Fruit fly (Drosophila melanogaster) whole organism, embryonic: ENCODE results near the gene Uev1A.

Experiments
- Antp ChIP-seq: fragments of 200-800 bp; sonication (Bioruptor generic); optimal IDR thresholded peaks from 3 replicates; lab custom pipeline; 2016; ENCODE audit warnings: missing biosample characterization, missing genetic modification characterization
- CG10267 ChIP-seq: fragments of 200-800 bp; sonication (Bioruptor generic); optimal IDR thresholded peaks from 2 replicates; lab custom pipeline; 2018; ENCODE audit warnings: missing biosample characterization, mild to moderate bottlenecking, missing genetic modification characterization, moderate library complexity
- CG11456 ChIP-seq: fragments of 200-800 bp; sonication (Bioruptor generic); IDR thresholded peaks from 3 replicates; pipeline ENCODE4 v1.3.6; 2022; ENCODE audit warnings: missing biosample characterization, missing genetic modification characterization
- CG12155 ChIP-seq: fragments of 200-800 bp; sonication (Bioruptor generic); optimal IDR thresholded peaks from 3 replicates; lab custom pipeline; 2016; ENCODE audit warnings: missing biosample characterization, missing genetic modification characterization
- CG14965 ChIP-seq: fragments of 200-800 bp; sonication (Bioruptor generic); optimal IDR thresholded peaks from 2 replicates; lab custom pipeline; 2016; ENCODE audit warnings: missing biosample characterization, missing genetic modification characterization, borderline replicate concordance
- CG15479 ChIP-seq: fragments of 200-800 bp; sonication (Bioruptor generic); optimal IDR thresholded peaks from 3 replicates; lab custom pipeline; 2019; ENCODE audit warnings: missing biosample characterization, mild to moderate bottlenecking, missing genetic modification characterization, moderate library complexity
- CG17361 ChIP-seq: fragments of 200-800 bp; sonication (Bioruptor generic); IDR thresholded peaks from 3 replicates; pipeline ENCODE4 v1.3.6; 2022; ENCODE audit warnings: missing biosample characterization, missing genetic modification characterization
- CG17912 ChIP-seq: fragments of 200-800 bp; sonication (Bioruptor generic); optimal IDR thresholded peaks from 2 replicates; lab custom pipeline; 2018; ENCODE audit warnings: missing biosample characterization, mild to moderate bottlenecking, missing genetic modification characterization
- CG18619 ChIP-seq: fragments of 200-800 bp; sonication (Bioruptor generic); optimal IDR thresholded peaks from 3 replicates; lab custom pipeline; 2017; ENCODE audit warnings: missing biosample characterization, mild to moderate bottlenecking, missing genetic modification characterization
- CG32767 ChIP-seq: fragments of 200-800 bp; sonication (Bioruptor generic); IDR thresholded peaks from 2 replicates; pipeline ENCODE4 v1.3.6; 2022; ENCODE audit warnings: missing biosample characterization, missing genetic modification characterization
- CG33213 ChIP-seq: fragments of 200-800 bp; sonication (Bioruptor generic); optimal IDR thresholded peaks from 3 replicates; lab custom pipeline; 2016; ENCODE audit warnings: missing biosample characterization, missing genetic modification characterization
- CG4424 ChIP-seq: fragments of 200-800 bp; sonication (Bioruptor generic); optimal IDR thresholded peaks from 3 replicates; lab custom pipeline; 2016; ENCODE audit warnings: missing biosample characterization, missing genetic modification characterization
- CG4820 ChIP-seq: fragments of 200-800 bp; sonication (Bioruptor generic); optimal IDR thresholded peaks from 3 replicates; lab custom pipeline; 2016; ENCODE audit warnings: missing biosample characterization, missing genetic modification characterization
- CG4854 ChIP-seq: fragments of 200-800 bp; sonication (Bioruptor generic); optimal IDR thresholded peaks from 2 replicates; lab custom pipeline; 2016; ENCODE audit warnings: missing biosample characterization, missing genetic modification characterization, inconsistent platforms
- CG5245 ChIP-seq: fragments of 200-800 bp; sonication (Bioruptor generic); optimal IDR thresholded peaks from 3 replicates; lab custom pipeline; 2016; ENCODE audit warnings: missing biosample characterization, missing genetic modification characterization
- CG6689 ChIP-seq: fragments of 200-800 bp; sonication (Bioruptor generic); IDR thresholded peaks from 2 replicates; pipeline ENCODE4 v1.3.6; 2022; ENCODE audit warnings: missing biosample characterization, missing genetic modification characterization
- CG8924 ChIP-seq: fragments of 200-800 bp; optimal IDR thresholded peaks from 3 replicates; lab custom pipeline; 2019; ENCODE audit warnings: missing biosample characterization, mild to moderate bottlenecking, missing genetic modification characterization, moderate library complexity
- CG9437 ChIP-seq: fragments of 200-800 bp; sonication (Bioruptor generic); optimal IDR thresholded peaks from 2 replicates; lab custom pipeline; 2018; ENCODE audit warnings: missing biosample characterization, mild to moderate bottlenecking, missing genetic modification characterization
- Deaf1 ChIP-seq: fragments of 200-800 bp; optimal IDR thresholded peaks from 3 replicates; lab custom pipeline; 2019; ENCODE audit warnings: missing biosample characterization, mild to moderate bottlenecking, missing genetic modification characterization, moderate library complexity
- Dip3 ChIP-seq: fragments of 200-800 bp; sonication (Bioruptor generic); optimal IDR thresholded peaks from 3 replicates; lab custom pipeline; 2016; ENCODE audit warnings: missing biosample characterization, missing genetic modification characterization
- Doc3 ChIP-seq: fragments of 200-800 bp; sonication (Bioruptor generic); IDR thresholded peaks from 3 replicates; pipeline ENCODE4 v1.3.6; 2022; ENCODE audit warnings: missing biosample characterization, missing genetic modification characterization; ENCODE audit not compliant: partially characterized antibody
- E2f2 ChIP-seq: fragments of 200-800 bp; sonication (Bioruptor generic); IDR thresholded peaks from 2 replicates; pipeline ENCODE4 v1.3.6; 2022; ENCODE audit warnings: missing biosample characterization, missing genetic modification characterization
- Ets65A ChIP-seq: fragments of 200-800 bp; sonication (Bioruptor generic); peaks from one replicate; lab custom pipeline; 2016; ENCODE audit warnings: missing biosample characterization, missing genetic modification characterization
- Fer3 ChIP-seq: fragments of 200-800 bp; sonication (Bioruptor generic); optimal IDR thresholded peaks from 2 replicates; lab custom pipeline; 2018; ENCODE audit warnings: missing biosample characterization, mild to moderate bottlenecking, missing genetic modification characterization, moderate library complexity
- Kr ChIP-seq: fragments of 200-800 bp; sonication (Bioruptor generic); optimal IDR thresholded peaks from 2 replicates; lab custom pipeline; 2017; ENCODE audit warnings: missing biosample characterization, mild to moderate bottlenecking, missing genetic modification characterization
- Med ChIP-seq: fragments of 200-800 bp; sonication (Bioruptor generic); peaks from one replicate; lab custom pipeline; 2016; ENCODE audit warnings: missing biosample characterization, missing genetic modification characterization, mild to moderate bottlenecking, inconsistent platforms, moderate library complexity
- Optix ChIP-seq: fragments of 200-800 bp; sonication (Bioruptor generic); IDR thresholded peaks from 3 replicates; pipeline ENCODE4 v1.3.6; 2022; ENCODE audit warnings: missing biosample characterization, missing genetic modification characterization
- Ptx1 ChIP-seq: fragments of 200-800 bp; sonication (Bioruptor generic); IDR thresholded peaks from 2 replicates; pipeline ENCODE4 v1.3.6; 2022; ENCODE audit warnings: missing biosample characterization, missing genetic modification characterization
- ash1 ChIP-seq: fragments of 200-800 bp; sonication (Bioruptor generic); optimal IDR thresholded peaks from 2 replicates; lab custom pipeline; 2018; ENCODE audit warnings: missing biosample characterization, mild to moderate bottlenecking, missing genetic modification characterization
- btn ChIP-seq: fragments of 200-800 bp; sonication (Bioruptor generic); optimal IDR thresholded peaks from 2 replicates; lab custom pipeline; 2016; ENCODE audit warnings: missing biosample characterization, missing genetic modification characterization
- crc ChIP-seq: fragments of 200-800 bp; sonication (Bioruptor generic); optimal IDR thresholded peaks from 2 replicates; lab custom pipeline; 2016; ENCODE audit warnings: missing biosample characterization, missing genetic modification characterization
- crol ChIP-seq: fragments of 200-800 bp; sonication (Bioruptor generic); IDR thresholded peaks from 2 replicates; pipeline ENCODE4 v1.3.6; 2022; ENCODE audit warnings: missing biosample characterization, missing genetic modification characterization
- dpn ChIP-seq, 2 experiments: fragments of 200-800 bp; sonication (Bioruptor generic); optimal IDR thresholded peaks; 3 replicates each; lab custom pipeline; 2016; ENCODE audit warnings: missing biosample characterization in 2 of 2, missing genetic modification characterization in 2 of 2
- fd96Cb ChIP-seq: fragments of 200-800 bp; sonication (Bioruptor generic); optimal IDR thresholded peaks from 2 replicates; lab custom pipeline; 2018; ENCODE audit warnings: missing biosample characterization, mild to moderate bottlenecking, missing genetic modification characterization, moderate library complexity
- gcm2 ChIP-seq: fragments of 200-800 bp; sonication (Bioruptor generic); optimal IDR thresholded peaks from 2 replicates; lab custom pipeline; 2016; ENCODE audit warnings: missing biosample characterization, missing genetic modification characterization
- gem ChIP-seq: fragments of 200-800 bp; sonication (Bioruptor generic); optimal IDR thresholded peaks from 2 replicates; lab custom pipeline; 2019; ENCODE audit warnings: missing biosample characterization, mild to moderate bottlenecking, missing genetic modification characterization, moderate library complexity
- h ChIP-seq: fragments of >200 bp; optimal IDR thresholded peaks from 2 replicates; lab custom pipeline; 2017
- insv ChIP-seq, 2 experiments: fragments of 200-800 bp; sonication (Bioruptor generic); optimal IDR thresholded peaks; 3 replicates each; lab custom pipeline; 2016 to 2018; ENCODE audit warnings: missing biosample characterization in 2 of 2, missing genetic modification characterization in 2 of 2
- lab ChIP-seq: fragments of 200-800 bp; sonication (Bioruptor generic); optimal IDR thresholded peaks from 3 replicates; lab custom pipeline; 2017; ENCODE audit warnings: missing biosample characterization, missing genetic modification characterization, mild to moderate bottlenecking, moderate library complexity, missing genetic modification reagents
- mam ChIP-seq: fragments of 200-800 bp; sonication (Bioruptor generic); optimal IDR thresholded peaks from 3 replicates; lab custom pipeline; 2016; ENCODE audit warnings: missing biosample characterization, missing genetic modification characterization
- org-1 ChIP-seq: fragments of 200-800 bp; sonication (Bioruptor generic); optimal IDR thresholded peaks from 2 replicates; lab custom pipeline; 2017; ENCODE audit warnings: missing biosample characterization, missing genetic modification characterization
- p53 ChIP-seq: fragments of 200-800 bp; sonication (Bioruptor generic); optimal IDR thresholded peaks from 2 replicates; lab custom pipeline; 2016; ENCODE audit warnings: missing biosample characterization, missing genetic modification characterization
- pan ChIP-seq, 4 experiments: fragments of >200 bp in 3 of 4; fragments of 200-800 bp in 1 of 4; sonication (Bioruptor generic) in 1 of 4; optimal IDR thresholded peaks in 3 of 4; IDR thresholded peaks in 1 of 4; 2 replicates each; pipeline versions ENCODE4 v1.3.6 to Lab custom; 2017 to 2022; ENCODE audit warnings: missing biosample characterization in 2 of 4, missing genetic modification characterization in 2 of 4, mixed read lengths in 1 of 4
- pnt ChIP-seq: fragments of 200-800 bp; sonication (Bioruptor generic); optimal IDR thresholded peaks from 3 replicates; lab custom pipeline; 2016; ENCODE audit warnings: missing biosample characterization, missing genetic modification characterization
- prd ChIP-seq, 3 experiments: fragments of >200 bp in 2 of 3; fragments of 200-800 bp in 1 of 3; sonication (Bioruptor generic) in 1 of 3; optimal IDR thresholded peaks in 2 of 3; IDR thresholded peaks in 1 of 3; 2 replicates in 2 of 3; 3 replicates in 1 of 3; pipeline versions ENCODE4 v1.3.6 to Lab custom; 2017 to 2022; ENCODE audit warnings: missing biosample characterization in 1 of 3, missing genetic modification characterization in 1 of 3
- scrt ChIP-seq: fragments of 200-800 bp; sonication (Bioruptor generic); optimal IDR thresholded peaks from 2 replicates; lab custom pipeline; 2018; ENCODE audit warnings: missing biosample characterization, mild to moderate bottlenecking, missing genetic modification characterization, moderate library complexity
- sens ChIP-seq: fragments of 200-800 bp; sonication (Bioruptor generic); peaks from one replicate; lab custom pipeline; 2016; ENCODE audit warnings: missing biosample characterization, missing genetic modification characterization
- tll ChIP-seq, 2 experiments: fragments of 200-800 bp in 1 of 2; fragments of >200 bp in 1 of 2; sonication (Bioruptor generic) in 1 of 2; optimal IDR thresholded peaks; 2 replicates each; lab custom pipeline; 2017 to 2019; ENCODE audit warnings: missing biosample characterization in 2 of 2, missing genetic modification characterization in 2 of 2, mild to moderate bottlenecking in 1 of 2, moderate library complexity in 1 of 2
- trem ChIP-seq: fragments of 200-800 bp; optimal IDR thresholded peaks from 3 replicates; lab custom pipeline; 2019; ENCODE audit warnings: missing biosample characterization, mild to moderate bottlenecking, missing genetic modification characterization, moderate library complexity

Uev1A gene

DNA sequence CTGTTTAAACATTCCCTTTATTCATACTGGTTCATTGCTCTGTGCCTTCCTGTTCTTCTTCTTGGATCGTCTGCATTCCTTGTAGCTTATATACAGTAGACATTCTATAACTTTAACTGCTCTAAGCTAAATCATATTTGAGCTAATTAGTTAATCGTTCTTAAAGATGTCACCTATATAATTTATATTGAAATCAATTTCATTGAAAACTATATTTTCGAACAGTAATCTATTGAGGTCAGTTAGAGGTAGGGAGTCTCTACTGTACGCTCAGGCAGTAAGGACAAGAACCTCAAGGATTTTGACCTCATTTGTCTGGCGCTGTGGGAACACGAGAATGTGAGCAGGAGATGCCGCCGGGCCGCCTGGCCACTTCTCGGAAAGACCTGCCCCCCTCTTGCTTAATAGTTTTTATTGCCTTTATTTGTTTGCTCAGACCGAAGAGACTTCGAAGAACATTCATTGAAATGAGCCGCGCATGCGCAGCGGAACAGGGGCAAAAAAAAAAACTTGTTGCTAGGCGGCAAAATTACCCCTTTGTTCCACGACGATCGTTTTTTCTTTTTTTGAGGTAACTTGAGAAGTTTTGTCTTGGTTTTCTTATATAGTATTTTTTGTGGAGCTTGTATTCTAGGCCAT is 13.2 kb downstream of the Uev1A start (continued):
- TF ChIP-seq lab (GFP tag; lab: Kevin White, UChicago): no peak
- no peak for TF ChIP-seq mam (GFP tag; lab: Kevin White, UChicago)
- no peak for TF ChIP-seq btn (GFP tag; lab: Kevin White, UChicago)
- TF ChIP-seq CG6689: peak; percentile 57
- TF ChIP-seq crc: no peak
- TF ChIP-seq scrt: no peak
- no peak for TF ChIP-seq Kr (GFP tag; lab: Kevin White, UChicago)
- TF ChIP-seq CG5245: peak; percentile 37
- TF ChIP-seq CG12155 (GFP tag; lab: Kevin White, UChicago): no peak
- peak; percentile 38 for TF ChIP-seq CG4820 (GFP tag; lab: Kevin White, UChicago)
- peak; percentile 57 for TF ChIP-seq CG8924 (tag; lab: Kevin White, UChicago)
- no peak for TF ChIP-seq CG14965
- TF ChIP-seq pan (optimal IDR thresholded peaks at IDR 0.05; lab: Kevin White, UChicago): no peak
- peak in 1 of 2 experiments; percentile 57 for TF ChIP-seq pan (GFP tag; optimal IDR thresholded peaks at IDR 0.05 in 1 of 2, IDR thresholded peaks at IDR 0.05 in 1 of 2)
- peak in 1 of 2 experiments; percentile 7 for TF ChIP-seq dpn (GFP tag; optimal IDR thresholded peaks at IDR 0.05; lab: Kevin White, UChicago)

DNA sequence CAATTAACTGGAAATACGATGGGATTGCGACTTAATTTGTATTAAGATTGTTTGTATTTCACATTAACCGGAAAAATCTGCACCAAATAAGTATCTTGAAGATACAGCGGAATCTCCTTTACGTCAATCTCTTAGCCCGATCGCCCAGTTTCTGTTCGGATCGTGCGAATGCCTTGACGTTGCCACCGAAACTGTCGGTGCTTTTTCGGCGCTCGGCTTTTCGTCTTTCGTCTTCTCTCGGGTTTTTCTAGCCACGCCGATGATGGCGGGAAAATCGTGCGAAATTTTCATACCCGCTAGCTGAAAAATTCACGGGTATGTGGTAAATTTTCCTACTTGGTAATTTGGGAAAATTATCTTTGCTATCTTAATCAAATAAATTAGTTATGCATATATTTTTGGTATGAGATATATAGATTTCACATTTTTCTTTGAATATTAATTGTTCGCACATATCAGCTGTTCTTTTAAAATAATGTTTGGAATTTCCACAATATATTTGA is 14.6 kb downstream of the Uev1A start:
- TF ChIP-seq CG17361 (GFP tag; lab: Robert Waterston, UW): no peak
- TF ChIP-seq sens (GFP tag; lab: Kevin White, UChicago): peak; percentile 56
- TF ChIP-seq pnt: no peak
- TF ChIP-seq Med (GFP tag; lab: Kevin White, UChicago): peak; percentile 22
- TF ChIP-seq gem (tag; lab: Kevin White, UChicago): peak; percentile 5
- TF ChIP-seq Ets65A (GFP tag; lab: Kevin White, UChicago): no peak
- no peak for TF ChIP-seq CG33213 (GFP tag; lab: Kevin White, UChicago)
- peak; percentile 93 for TF ChIP-seq Deaf1 (tag; lab: Kevin White, UChicago)
- no peak for TF ChIP-seq Dip3 (GFP tag; lab: Kevin White, UChicago)
- no peak for TF ChIP-seq CG10267 (tag; lab: Kevin White, UChicago)
- no peak for TF ChIP-seq gcm2 (GFP tag; lab: Kevin White, UChicago)
- TF ChIP-seq Antp (GFP tag; lab: Kevin White, UChicago): no peak
- no peak for TF ChIP-seq insv (GFP tag; optimal IDR thresholded peaks at IDR 0.05; lab: Kevin White, UChicago)
- TF ChIP-seq CG9437: no peak
- no peak for TF ChIP-seq CG5245
- no peak for TF ChIP-seq prd (optimal IDR thresholded peaks at IDR 0.05; lab: Kevin White, UChicago)
- TF ChIP-seq prd (GFP tag; IDR thresholded peaks at IDR 0.05; lab: Robert Waterston, UW): no peak
- TF ChIP-seq CG4424 (GFP tag; lab: Kevin White, UChicago): no peak
- TF ChIP-seq Doc3: no peak
- TF ChIP-seq Ptx1: no peak
- no peak for TF ChIP-seq fd96Cb (tag; lab: Kevin White, UChicago)
- no peak for TF ChIP-seq crol (GFP tag; lab: Robert Waterston, UW)
- no peak for TF ChIP-seq CG11456 (GFP tag; lab: Robert Waterston, UW)
- TF ChIP-seq trem (tag; lab: Kevin White, UChicago): no peak
- TF ChIP-seq Optix (GFP tag; lab: Robert Waterston, UW): no peak
- TF ChIP-seq CG17912 (GFP tag; lab: Kevin White, UChicago): no peak
- TF ChIP-seq org-1 (GFP tag; lab: Kevin White, UChicago): no peak
- TF ChIP-seq Fer3 (tag; lab: Kevin White, UChicago): no peak
- TF ChIP-seq tll (GFP tag; optimal IDR thresholded peaks at IDR 0.05; lab: Kevin White, UChicago): peak in 1 of 2 experiments; percentile 17
- no peak for TF ChIP-seq ash1
- no peak for TF ChIP-seq btn (GFP tag; lab: Kevin White, UChicago)
- TF ChIP-seq E2f2 (GFP tag; lab: Robert Waterston, UW): no peak
- TF ChIP-seq CG4854 (GFP tag; lab: Kevin White, UChicago): no peak
- no peak for TF ChIP-seq CG15479 (GFP tag; lab: Kevin White, UChicago)
- no peak for TF ChIP-seq p53 (GFP tag; lab: Kevin White, UChicago)
- no peak for TF ChIP-seq h
- TF ChIP-seq CG32767 (GFP tag; lab: Robert Waterston, UW): no peak
- no peak for TF ChIP-seq CG18619
